Worm (Caenorhabditis elegans): Measurements from ENCODE around the gene srj-53.

DNA sequence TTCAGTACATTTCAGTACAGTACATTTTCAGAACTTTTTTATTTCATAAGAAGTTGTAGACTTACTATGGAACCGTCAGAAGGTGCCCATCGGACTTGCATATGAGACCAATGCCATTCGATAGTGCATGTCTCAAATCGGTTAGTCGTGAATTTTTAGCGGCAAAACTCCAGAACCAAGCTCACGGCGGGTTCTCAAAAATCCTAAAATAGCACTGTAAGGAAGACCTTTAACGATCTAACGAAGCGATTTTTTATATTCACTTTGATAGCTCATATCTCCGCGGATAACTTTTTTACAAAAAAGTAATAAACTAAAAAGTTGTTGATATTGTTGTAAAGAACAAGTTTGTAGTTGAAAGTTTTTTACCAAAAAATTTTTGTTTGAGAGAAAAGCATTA is 20.3 kb downstream of the srj-53 start, which contains the start of gene sru-25:
- TF ChIP-seq ztf-23 (GFP tag; IDR thresholded peaks at IDR 0.05) (no peak), ref-1 (GFP tag; conservative IDR thresholded peaks at IDR 0.05) (no peak), klf-2 (GFP tag; conservative IDR thresholded peaks at IDR 0.05) (no peak), ztf-29 (GFP tag; IDR thresholded peaks at IDR 0.05) (no peak)
